Fruit fly (Drosophila melanogaster): ENCODE measurements around the gene Kap-alpha3.

The Kap-alpha3 gene

DNA sequence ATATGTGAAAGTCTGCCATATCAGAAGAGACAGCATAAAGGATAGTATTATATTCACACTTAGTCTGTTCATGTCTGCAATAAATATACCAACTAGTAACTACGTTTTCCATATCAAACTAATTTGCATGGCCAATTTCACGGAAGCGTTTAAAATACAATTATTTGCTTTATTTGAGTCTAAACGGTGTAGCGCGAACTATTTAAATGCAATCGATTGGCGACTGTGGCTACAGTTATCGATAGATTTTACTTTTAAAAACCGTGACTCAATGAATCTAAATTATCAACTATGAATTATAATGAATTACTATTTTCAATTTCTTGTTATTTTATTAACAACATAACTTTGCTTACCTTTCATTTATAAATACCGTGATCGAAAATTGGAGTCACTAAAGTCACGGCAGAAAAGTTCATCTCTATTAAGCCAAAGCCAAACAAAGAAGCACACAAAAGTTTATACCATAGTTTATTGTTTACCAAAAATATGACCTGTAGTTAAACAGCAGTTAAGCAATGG, 49.4 kb upstream of the Kap-alpha3 start, which contains the start of the genes CG9427 and CG8319 (continued):
- TF ChIP-seq CG1792 (GFP tag; optimal IDR thresholded peaks at IDR 0.05) (no peak), Dip2 (GFP tag; IDR thresholded peaks at IDR 0.05) (no peak), slbo (GFP tag; IDR thresholded peaks at IDR 0.05) (peak; percentile 66), CG8478 (optimal IDR thresholded peaks at IDR 0.05) (no peak), B-H1 (GFP tag; IDR thresholded peaks at IDR 0.05) (no peak), Hmr (GFP tag; optimal IDR thresholded peaks at IDR 0.05) (peak; percentile 56), CG17186 (GFP tag; optimal IDR thresholded peaks at IDR 0.05) (peak; percentile 63), CG9932 (GFP tag; IDR thresholded peaks at IDR 0.05) (peak; percentile 73), Deaf1 (tag; optimal IDR thresholded peaks at IDR 0.05) (peak; percentile 49), Ssrp (tag; optimal IDR thresholded peaks at IDR 0.05) (peak; percentile 49), bigmax (GFP tag; optimal IDR thresholded peaks at IDR 0.05) (no peak), fd3F (GFP tag; optimal IDR thresholded peaks at IDR 0.05) (peak; percentile 47), Dref (GFP tag; IDR thresholded peaks at IDR 0.05) (peak; percentile 70), jing (GFP tag; optimal IDR thresholded peaks at IDR 0.05) (no peak), CG13123 (GFP tag; optimal IDR thresholded peaks at IDR 0.05) (peak; percentile 37), Ets97D (GFP tag; optimal IDR thresholded peaks at IDR 0.05) (peak; percentile 64), CG9727 (GFP tag; optimal IDR thresholded peaks at IDR 0.05) (peak; percentile 71), CG43689 (GFP tag; IDR thresholded peaks at IDR 0.05) (no peak), dmrt11E (tag; optimal IDR thresholded peaks at IDR 0.05) (peak; percentile 56), MBD-R2 (GFP tag; IDR thresholded peaks at IDR 0.05) (peak; percentile 64), Sox102F (GFP tag; optimal IDR thresholded peaks at IDR 0.05) (no peak), HLH4C (GFP tag; IDR thresholded peaks at IDR 0.05; ENCODE audit: partially characterized antibody) (peak; percentile 88), chinmo (GFP tag; IDR thresholded peaks at IDR 0.05; ENCODE audit: partially characterized antibody) (0 out of 4 replicates have a peak, but pooled peaks have one; percentile 44), Sry-δ (GFP tag; optimal IDR thresholded peaks at IDR 0.05) (peak; percentile 90), CG6654 (GFP tag; optimal IDR thresholded peaks at IDR 0.05) (no peak), yki (optimal IDR thresholded peaks at IDR 0.05) (no peak), trem (tag; optimal IDR thresholded peaks at IDR 0.05) (peak; percentile 86), CG4730 (GFP tag; IDR thresholded peaks at IDR 0.05) (no peak), insv (GFP tag; optimal IDR thresholded peaks at IDR 0.05) (no peak), CG11695 (GFP tag; IDR thresholded peaks at IDR 0.05) (no peak), CG7357 (GFP tag; IDR thresholded peaks at IDR 0.05) (no peak), NK7.1 (GFP tag; optimal IDR thresholded peaks at IDR 0.05) (no peak), HHEX (GFP tag; optimal IDR thresholded peaks at IDR 0.05) (no peak), vvl (GFP tag; IDR thresholded peaks at IDR 0.05) (peak; percentile 66), CG15601 (tag; optimal IDR thresholded peaks at IDR 0.05) (peak; percentile 33), GATAe (GFP tag; conservative IDR thresholded peaks at IDR 0.05) (no peak), CG12769 (tag; optimal IDR thresholded peaks at IDR 0.05) (peak; percentile 37), fd96Cb (tag; optimal IDR thresholded peaks at IDR 0.05) (peak; percentile 13), CG9876 (GFP tag; optimal IDR thresholded peaks at IDR 0.05) (no peak), E2f1 (GFP tag; IDR thresholded peaks at IDR 0.05) (0 out of 2 replicates have a peak, but pooled peaks have one; percentile 34), CG3838 (GFP tag; optimal IDR thresholded peaks at IDR 0.05) (no peak), CG6791 (GFP tag; IDR thresholded peaks at IDR 0.05; ENCODE audit: partially characterized antibody) (peak; percentile 73; the same call in 2 of the 3 replicates), da (GFP tag; optimal IDR thresholded peaks at IDR 0.05) (no peak), Atf3 (GFP tag; optimal IDR thresholded peaks at IDR 0.05) (no peak), CG3281 (GFP tag; optimal IDR thresholded peaks at IDR 0.05) (peak; percentile 46), Atf6 (GFP tag; IDR thresholded peaks at IDR 0.05) (no peak; the same call in 1 of the 2 replicates), cato (GFP tag; optimal IDR thresholded peaks at IDR 0.05; ENCODE audit: borderline replicate concordance) (no peak), Hr78 (GFP tag; optimal IDR thresholded peaks at IDR 0.05) (no peak), oc (tag; optimal IDR thresholded peaks at IDR 0.05) (peak; percentile 78), lilli (GFP tag; optimal IDR thresholded peaks at IDR 0.05) (peak; percentile 87), CG2678 (tag; optimal IDR thresholded peaks at IDR 0.05) (peak; percentile 67)

Measured in whole organism, embryonic.